Worm (Caenorhabditis elegans) whole organism, late embryonic: ENCODE results near the gene B0303.16.

ENCODE experiments used
- dve-1 ChIP-seq: sonication (generic microtip); optimal IDR thresholded peaks from 2 replicates; lab custom pipeline; 2017; ENCODE audit warnings: antibody characterized with exemption, mild to moderate bottlenecking, missing genetic modification characterization, missing compliant biosample characterization
- madf-2 ChIP-seq: sonication (generic microtip); optimal IDR thresholded peaks from 2 replicates; lab custom pipeline; 2017; ENCODE audit warnings: missing genetic modification characterization, missing compliant biosample characterization
- odd-2 ChIP-seq: sonication (generic microtip); optimal IDR thresholded peaks from 2 replicates; lab custom pipeline; 2017; ENCODE audit warnings: antibody characterized with exemption, mild to moderate bottlenecking, missing genetic modification characterization, missing compliant biosample characterization
- pag-3 ChIP-seq: sonication (generic microtip); optimal IDR thresholded peaks from 2 replicates; lab custom pipeline; 2016; ENCODE audit warnings: missing compliant biosample characterization, missing genetic modification characterization, borderline replicate concordance
- pqm-1 ChIP-seq: sonication (generic microtip); optimal IDR thresholded peaks from 2 replicates; lab custom pipeline; 2016; ENCODE audit warnings: missing genetic modification characterization, missing compliant biosample characterization
- zip-5 ChIP-seq: sonication (generic microtip); optimal IDR thresholded peaks from 2 replicates; lab custom pipeline; 2016; ENCODE audit warnings: missing genetic modification characterization, missing compliant biosample characterization

DNA sequence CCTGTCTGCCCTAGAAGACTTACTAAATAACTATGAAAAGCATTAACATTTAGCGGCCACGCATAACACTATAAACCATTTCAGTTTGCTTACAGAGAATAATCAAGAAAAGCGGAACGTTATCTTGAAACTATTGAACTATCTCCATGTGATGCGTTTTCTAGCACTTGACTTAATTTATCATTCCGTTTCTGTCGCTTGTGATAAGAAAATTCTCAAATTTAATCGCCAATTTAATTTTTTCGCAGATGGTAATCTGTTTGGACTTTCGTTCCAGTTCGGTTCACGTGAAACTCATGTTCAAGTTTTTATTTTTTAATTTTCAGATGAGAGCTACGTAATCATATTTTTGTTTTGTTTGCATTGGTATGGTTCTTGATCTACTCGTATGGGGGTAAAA lies 47.9 kb upstream of the B0303.16 start:
- no peak for TF ChIP-seq dve-1
- TF ChIP-seq madf-2: no peak
- no peak for TF ChIP-seq pqm-1 (tag; lab: Kevin White, UChicago)
- TF ChIP-seq odd-2 (tag; lab: Kevin White, UChicago): no peak
- TF ChIP-seq pag-3 (tag; lab: Kevin White, UChicago): no peak
- no peak for TF ChIP-seq zip-5 (tag; lab: Kevin White, UChicago)
